Worm (Caenorhabditis elegans): ENCODE data around the gene zen-4.
A peak's percentile ranks its signal among the peaks of the same experiment; 100 is the strongest.

The zen-4 gene

ce11 chrIV:6095357-6095858 lies 22.6 kb upstream of the zen-4 start, which contains the start of gene lag-1:
Gene lag-1, plus strand, starts transcription at chrIV:6095407.
- TF ChIP-seq blmp-1 (tag; optimal IDR thresholded peaks at IDR 0.05) = peak; percentile 66
- TF ChIP-seq lir-3 (tag; optimal IDR thresholded peaks at IDR 0.05; ENCODE audit: poor library complexity) = no peak

DNA sequence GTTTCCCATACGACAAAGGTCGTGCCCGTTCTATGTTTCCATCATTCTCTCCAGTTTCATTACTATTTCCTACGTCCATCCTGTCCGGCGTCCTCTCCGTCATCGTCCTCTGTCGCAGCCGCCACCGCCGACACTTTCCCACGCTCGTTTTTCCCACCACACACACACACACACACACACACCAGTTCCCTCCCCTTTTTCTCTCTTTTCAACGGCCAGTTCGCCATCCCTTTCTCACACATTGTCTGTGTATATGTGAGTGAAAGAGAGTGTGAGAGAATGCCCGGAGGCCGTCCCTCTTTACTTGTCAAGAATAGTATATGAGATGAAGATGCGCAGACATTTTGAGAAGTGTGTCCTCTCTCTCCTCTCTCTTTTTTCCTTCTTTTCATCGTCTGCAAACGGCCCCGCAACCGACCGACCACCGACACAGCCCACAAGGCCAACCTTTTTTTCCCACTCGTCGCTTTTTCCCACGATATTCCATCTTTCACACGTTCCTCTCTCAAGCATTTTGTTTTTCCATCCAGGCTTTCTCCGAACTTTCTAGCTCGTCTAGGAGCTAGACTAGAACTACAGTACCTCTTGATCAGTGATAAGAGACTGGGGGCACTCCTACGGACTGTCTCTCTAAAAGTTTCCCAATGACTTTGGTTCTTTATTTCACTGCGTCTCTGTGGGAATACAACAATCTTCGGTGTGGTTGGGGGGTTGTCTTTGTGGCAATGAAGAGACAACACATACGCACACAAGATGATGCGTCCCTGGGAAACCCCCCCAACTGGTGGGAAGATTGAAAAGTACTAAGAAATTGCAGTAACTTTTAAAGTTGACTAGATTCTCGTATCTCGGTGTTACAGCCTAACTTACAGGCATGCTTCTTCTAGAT lies 20.7 kb upstream of the zen-4 start:
- peak; percentile 22 to 54 (median 42) for TF ChIP-seq elt-3 (tag; optimal IDR thresholded peaks at IDR 0.05)
- no peak for TF ChIP-seq Y116A8C.19 (tag; optimal IDR thresholded peaks at IDR 0.05; ENCODE audit: borderline replicate concordance)
- peak; percentile 62 for TF ChIP-seq nhr-237 (tag; optimal IDR thresholded peaks at IDR 0.05)
- TF ChIP-seq aly-2 (tag; optimal IDR thresholded peaks at IDR 0.05) = peak; percentile 38
- TF ChIP-seq jun-1 (tag; optimal IDR thresholded peaks at IDR 0.05) = peak; percentile 68
- TF ChIP-seq mep-1 (tag; optimal IDR thresholded peaks at IDR 0.05) = peak; percentile 91
- peak; percentile 63 for TF ChIP-seq fkh-10 (GFP tag; optimal IDR thresholded peaks at IDR 0.05)
- TF ChIP-seq unc-86 (tag; optimal IDR thresholded peaks at IDR 0.05) = peak; percentile 68
- no peak for TF ChIP-seq fos-1 (tag; optimal IDR thresholded peaks at IDR 0.05)
- TF ChIP-seq nhr-20 (tag; optimal IDR thresholded peaks at IDR 0.05) = peak; percentile 91
- peak; percentile 71 for TF ChIP-seq skn-1 (tag; optimal IDR thresholded peaks at IDR 0.05)
- peak; percentile 47 for TF ChIP-seq isw-1 (GFP tag; IDR thresholded peaks at IDR 0.05)
- TF ChIP-seq dpl-1 (GFP tag; optimal IDR thresholded peaks at IDR 0.05) = peak; percentile 46 to 55 (median 52)
- no peak for TF ChIP-seq pag-3 (tag; optimal IDR thresholded peaks at IDR 0.05; ENCODE audit: borderline replicate concordance, insufficient read depth)
- TF ChIP-seq tbx-2 (tag; optimal IDR thresholded peaks at IDR 0.05) = peak; percentile 85
- TF ChIP-seq lin-13 (GFP tag; optimal IDR thresholded peaks at IDR 0.05) = peak; percentile 47
- no peak for TF ChIP-seq vab-15 (tag; optimal IDR thresholded peaks at IDR 0.05)
- TF ChIP-seq ets-5 (GFP tag; IDR thresholded peaks at IDR 0.05) = no peak
- no peak for TF ChIP-seq nhr-12 (tag; optimal IDR thresholded peaks at IDR 0.05)
- TF ChIP-seq ztf-11 (tag; optimal IDR thresholded peaks at IDR 0.05) = peak in 1 of 2 experiments; percentile 40
- no peak for TF ChIP-seq ceh-88 (GFP tag; IDR thresholded peaks at IDR 0.05)
- TF ChIP-seq dsc-1 (tag; optimal IDR thresholded peaks at IDR 0.05) = peak; percentile 51
- TF ChIP-seq ama-1 (optimal IDR thresholded peaks at IDR 0.05) = no peak
- TF ChIP-seq pqm-1 (tag; optimal IDR thresholded peaks at IDR 0.05) = no peak
- TF ChIP-seq egl-27 (tag; optimal IDR thresholded peaks at IDR 0.05) = no peak
- TF ChIP-seq sup-37 (GFP tag; optimal IDR thresholded peaks at IDR 0.05) = no peak
- TF ChIP-seq ceh-82 (tag; optimal IDR thresholded peaks at IDR 0.05) = peak in 2 of 3 experiments; percentile 25 to 69
- TF ChIP-seq nhr-19 (GFP tag; conservative IDR thresholded peaks at IDR 0.05) = peak; percentile 67
- peak; percentile 92 for TF ChIP-seq snu-23 (GFP tag; optimal IDR thresholded peaks at IDR 0.05)
- peak; percentile 41 for TF ChIP-seq C16A3.4 (tag; optimal IDR thresholded peaks at IDR 0.05)
- 0 out of 2 replicates have a peak, but pooled peaks have one; percentile 7 for TF ChIP-seq mab-9 (GFP tag; IDR thresholded peaks at IDR 0.05)
- no peak for TF ChIP-seq hlh-4 (tag; optimal IDR thresholded peaks at IDR 0.05)
- no peak for TF ChIP-seq fkh-4 (tag; optimal IDR thresholded peaks at IDR 0.05; ENCODE audit: borderline replicate concordance)
- TF ChIP-seq nhr-84 (tag; optimal IDR thresholded peaks at IDR 0.05) = no peak
- no peak for TF ChIP-seq alr-1 (tag; optimal IDR thresholded peaks at IDR 0.05; ENCODE audit: borderline replicate concordance)
- TF ChIP-seq unc-98 (GFP tag; IDR thresholded peaks at IDR 0.05) = no peak
- peak; percentile 84 for TF ChIP-seq snpc-4 (tag; optimal IDR thresholded peaks at IDR 0.05)
- TF ChIP-seq lin-15B (tag; optimal IDR thresholded peaks at IDR 0.05) = no peak
- TF ChIP-seq sptf-1 (tag; optimal IDR thresholded peaks at IDR 0.05) = no peak
- no peak for TF ChIP-seq aha-1 (tag; optimal IDR thresholded peaks at IDR 0.05)
- TF ChIP-seq egl-13 (tag; optimal IDR thresholded peaks at IDR 0.05) = no peak
- TF ChIP-seq grh-1 (GFP tag; IDR thresholded peaks at IDR 0.05) = peak; percentile 70
- TF ChIP-seq lsy-2 (tag; optimal IDR thresholded peaks at IDR 0.05) = peak; percentile 65 to 75
- peak; percentile 56 for TF ChIP-seq irx-1 (tag; optimal IDR thresholded peaks at IDR 0.05)
- TF ChIP-seq nhr-90 (tag; optimal IDR thresholded peaks at IDR 0.05; ENCODE audit: poor library complexity) = peak; percentile 79
- TF ChIP-seq lin-39 (tag; optimal IDR thresholded peaks at IDR 0.05) = no peak

All from whole organism, L1 larva.